Worm (Caenorhabditis elegans) whole organism, L4 larva: ENCODE results near the gene ints-6.

ENCODE experiments used
- F44E2.7 ChIP-seq: fragments of 200-800 bp; sonication (Bioruptor generic); IDR thresholded peaks from 2 replicates; pipeline ENCODE4 v2.1.2; 2022; ENCODE audit warnings: missing genetic modification characterization, missing compliant biosample characterization
- F49E8.2 ChIP-seq: sonication (generic microtip); optimal IDR thresholded peaks from 2 replicates; lab custom pipeline; 2016; ENCODE audit warnings: missing compliant biosample characterization, mild to moderate bottlenecking, missing genetic modification characterization, borderline replicate concordance
- R02D3.7 ChIP-seq: fragments of 150-350 bp; sonication (generic microtip); optimal IDR thresholded peaks from 3 replicates; lab custom pipeline; 2014; ENCODE audit warnings: missing biosample characterization, missing genetic modification characterization
- T20F7.1 ChIP-seq: fragments of 200-800 bp; sonication (Bioruptor generic); optimal IDR thresholded peaks from 2 replicates; lab custom pipeline; 2018; ENCODE audit warnings: mild to moderate bottlenecking, missing genetic modification characterization, missing compliant biosample characterization
- Y5F2A.4 ChIP-seq: fragments of 200-800 bp; sonication (Bioruptor generic); optimal IDR thresholded peaks from 2 replicates; lab custom pipeline; 2018; ENCODE audit warnings: mild to moderate bottlenecking, missing genetic modification characterization, missing compliant biosample characterization
- aha-1 ChIP-seq: fragments of 150-350 bp; peaks from one replicate; lab custom pipeline; 2014; ENCODE audit warnings: missing biosample characterization, missing genetic modification characterization
- ama-1 ChIP-seq: fragments of 150-350 bp; optimal IDR thresholded peaks from 2 replicates; lab custom pipeline; 2014; ENCODE audit warnings: inconsistent platforms, mixed read lengths
- ceh-28 ChIP-seq: fragments of 150-350 bp; optimal IDR thresholded peaks from 2 replicates; lab custom pipeline; 2014; ENCODE audit warnings: missing biosample characterization, missing genetic modification reagents, missing genetic modification characterization
- cey-2 ChIP-seq: sonication (generic microtip); optimal IDR thresholded peaks from 3 replicates; lab custom pipeline; 2017; ENCODE audit warnings: missing genetic modification characterization, mild to moderate bottlenecking, missing compliant biosample characterization, antibody characterized with exemption, borderline replicate concordance; ENCODE audit not compliant: insufficient read depth
- ctbp-1 ChIP-seq: fragments of 200-800 bp; sonication (Bioruptor generic); IDR thresholded peaks from 2 replicates; pipeline ENCODE4 v1.3.6; 2022; ENCODE audit warnings: missing genetic modification reagents, missing genetic modification characterization, missing compliant biosample characterization
- daf-16 ChIP-seq, 3 experiments: sonication (generic microtip); optimal IDR thresholded peaks; 2 replicates each; lab custom pipeline; 2016 to 2017; ENCODE audit warnings: missing genetic modification characterization in 3 of 3, missing genetic modification reagents in 3 of 3, mild to moderate bottlenecking in 2 of 3, missing compliant biosample characterization in 2 of 3, missing biosample characterization in 1 of 3, moderate library complexity in 1 of 3
- dmd-6 ChIP-seq: fragments of 200-800 bp; sonication (Bioruptor generic); IDR thresholded peaks from 2 replicates; pipeline ENCODE4 v1.3.6; 2022; ENCODE audit warnings: missing genetic modification reagents, missing genetic modification characterization, missing compliant biosample characterization
- dve-1 ChIP-seq: sonication (generic microtip); optimal IDR thresholded peaks from 2 replicates; lab custom pipeline; 2017; ENCODE audit warnings: antibody characterized with exemption, mild to moderate bottlenecking, missing genetic modification characterization, missing compliant biosample characterization; ENCODE audit not compliant: insufficient read depth
- hif-1 ChIP-seq, 2 experiments: sonication (generic microtip); optimal IDR thresholded peaks; 2 replicates each; lab custom pipeline; 2016 to 2017; ENCODE audit warnings: missing compliant biosample characterization in 2 of 2, missing genetic modification characterization in 2 of 2, missing genetic modification reagents in 2 of 2, missing genotype in 2 of 2, mild to moderate bottlenecking in 1 of 2
- hlh-11 ChIP-seq: fragments of 200-800 bp; sonication (Bioruptor generic); optimal IDR thresholded peaks from 2 replicates; lab custom pipeline; 2018; ENCODE audit warnings: mild to moderate bottlenecking, missing genetic modification characterization, missing compliant biosample characterization
- hlh-30 ChIP-seq: sonication (generic microtip); optimal IDR thresholded peaks from 2 replicates; lab custom pipeline; 2017; ENCODE audit warnings: antibody characterized with exemption, mild to moderate bottlenecking, missing genetic modification characterization, missing compliant biosample characterization; ENCODE audit not compliant: insufficient read depth
- lin-13 ChIP-seq: fragments of 150-350 bp; optimal IDR thresholded peaks from 2 replicates; lab custom pipeline; 2014; ENCODE audit warnings: missing biosample characterization, missing genetic modification reagents, missing genetic modification characterization
- lin-38 ChIP-seq: fragments of 200-800 bp; sonication (Bioruptor generic); IDR thresholded peaks from 2 replicates; pipeline ENCODE4 v1.3.6; 2022; ENCODE audit warnings: missing genetic modification reagents, missing genetic modification characterization, missing compliant biosample characterization
- lsy-2 ChIP-seq, 2 experiments: fragments of 150-350 bp in 1 of 2; sonication (generic microtip) in 1 of 2; optimal IDR thresholded peaks; 2 replicates each; lab custom pipeline; 2014 to 2017; ENCODE audit warnings: missing biosample characterization in 2 of 2, missing genetic modification characterization in 2 of 2
- madf-9 ChIP-seq: fragments of 200-800 bp; sonication (Bioruptor generic); conservative IDR thresholded peaks from 2 replicates; pipeline ENCODE4 v1.3.6; 2022; ENCODE audit warnings: missing genetic modification reagents, missing genetic modification characterization, missing compliant biosample characterization
- mdt-29 ChIP-seq: fragments of 200-800 bp; sonication (Bioruptor generic); IDR thresholded peaks from 2 replicates; pipeline ENCODE4 v1.3.6; 2022; ENCODE audit warnings: missing genetic modification reagents, missing genetic modification characterization, missing compliant biosample characterization
- nhr-102 ChIP-seq: sonication (generic microtip); optimal IDR thresholded peaks from 2 replicates; lab custom pipeline; 2016; ENCODE audit warnings: mild to moderate bottlenecking, missing genetic modification characterization, moderate library complexity, missing compliant biosample characterization
- nhr-11 ChIP-seq: fragments of 150-350 bp; optimal IDR thresholded peaks from 2 replicates; lab custom pipeline; 2014; ENCODE audit warnings: missing biosample characterization, missing genetic modification characterization
- nhr-111 ChIP-seq: fragments of 200-800 bp; sonication (Bioruptor generic); optimal IDR thresholded peaks from 2 replicates; lab custom pipeline; 2018; ENCODE audit warnings: mild to moderate bottlenecking, missing genetic modification characterization, missing compliant biosample characterization
- nhr-28 ChIP-seq: fragments of 150-350 bp; optimal IDR thresholded peaks from 2 replicates; lab custom pipeline; 2014; ENCODE audit warnings: missing biosample characterization, missing genetic modification characterization
- nhr-41 ChIP-seq: fragments of 200-800 bp; sonication (Bioruptor generic); IDR thresholded peaks from 2 replicates; pipeline ENCODE4 v1.3.6; 2022; ENCODE audit warnings: missing genetic modification reagents, missing genetic modification characterization, missing compliant biosample characterization
- php-3 ChIP-seq: fragments of 200-800 bp; sonication (Bioruptor generic); IDR thresholded peaks from 2 replicates; pipeline ENCODE4 v1.3.6; 2022; ENCODE audit warnings: missing genetic modification reagents, missing genetic modification characterization, missing compliant biosample characterization
- pqm-1 ChIP-seq: sonication (generic microtip); optimal IDR thresholded peaks from 2 replicates; lab custom pipeline; 2017; ENCODE audit warnings: missing biosample characterization, missing genetic modification characterization
- snpc-4 ChIP-seq: fragments of 150-350 bp; optimal IDR thresholded peaks from 2 replicates; lab custom pipeline; 2014; ENCODE audit warnings: missing biosample characterization, missing genetic modification characterization
- tra-1 ChIP-seq: fragments of 200-800 bp; sonication (Bioruptor generic); IDR thresholded peaks from 2 replicates; pipeline ENCODE4 v1.3.6; 2022; ENCODE audit warnings: missing genetic modification reagents, missing genetic modification characterization, missing compliant biosample characterization
- unc-39 ChIP-seq: sonication (generic microtip); optimal IDR thresholded peaks from 2 replicates; lab custom pipeline; 2017; ENCODE audit warnings: missing biosample characterization, missing genetic modification characterization
- vab-7 ChIP-seq: fragments of 200-800 bp; sonication (Bioruptor generic); IDR thresholded peaks from 2 replicates; pipeline ENCODE4 v1.3.6; 2022; ENCODE audit warnings: missing genetic modification reagents, missing genetic modification characterization, missing compliant biosample characterization
- zag-1 ChIP-seq: fragments of 150-350 bp; optimal IDR thresholded peaks from 2 replicates; lab custom pipeline; 2014; ENCODE audit warnings: missing biosample characterization, missing genetic modification characterization
- zip-11 ChIP-seq: fragments of 200-800 bp; sonication (Bioruptor generic); IDR thresholded peaks from 2 replicates; pipeline ENCODE4 v1.3.6; 2022; ENCODE audit warnings: missing genetic modification characterization, missing compliant biosample characterization
- ztf-11 ChIP-seq: fragments of 150-350 bp; optimal IDR thresholded peaks from 2 replicates; lab custom pipeline; 2014; ENCODE audit warnings: missing biosample characterization, missing genetic modification characterization

ints-6 gene

DNA sequence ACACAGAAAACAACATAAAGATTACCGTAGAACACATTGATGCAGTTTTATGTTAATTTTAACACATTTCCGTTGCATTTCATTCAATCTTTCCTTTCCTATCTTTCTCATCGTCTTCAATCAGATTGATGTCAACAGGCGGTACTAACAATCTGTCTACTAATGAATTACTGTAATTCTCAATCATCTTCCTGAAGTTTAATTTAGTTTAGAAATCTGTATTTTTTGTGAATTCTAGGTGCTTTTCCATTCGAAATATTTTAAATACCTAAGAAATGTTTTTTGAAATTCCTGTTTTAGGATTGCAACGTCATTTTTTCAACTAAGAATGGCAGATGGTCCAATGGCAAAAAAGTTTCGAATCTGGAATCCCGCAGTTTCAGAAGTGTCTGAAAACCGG, 32.2 kb downstream of the ints-6 start, which contains the start of gene F21D5.9:
F21D5.9 (plus strand) TSS at position 301 of the 400 bp plus-strand sequence.
- TF ChIP-seq hlh-30 (tag; lab: Kevin White, UChicago) (no peak), ama-1 (lab: Kevin White, UChicago) (no peak)

DNA sequence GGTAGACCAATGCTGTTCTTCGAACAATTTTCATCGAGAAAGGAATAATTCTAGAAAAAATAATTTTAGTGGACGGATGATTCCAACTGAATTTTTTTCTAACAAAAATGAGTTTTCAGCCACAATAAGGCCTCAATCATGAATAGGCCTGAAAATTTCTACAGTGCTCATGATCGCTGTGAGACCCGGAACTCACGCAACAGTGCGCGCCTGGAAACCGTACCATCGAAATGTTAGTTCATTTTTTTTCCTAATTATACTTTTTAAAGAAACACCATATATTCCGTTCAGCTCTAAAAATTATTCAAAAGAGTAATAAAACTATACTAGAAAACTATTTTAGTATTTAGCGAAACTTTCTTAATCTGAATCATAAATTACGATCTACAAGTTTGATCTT, 33.4 kb downstream of the ints-6 start:
- TF ChIP-seq cey-2 (tag; lab: Kevin White, UChicago), result no peak
- TF ChIP-seq zag-1 (tag; lab: Kevin White, UChicago), result no peak
- no peak for TF ChIP-seq lin-13 (GFP tag; lab: Kevin White, UChicago)
- no peak for TF ChIP-seq nhr-41 (GFP tag; lab: Robert Waterston, UW)
- TF ChIP-seq zip-11, result no peak
- TF ChIP-seq hlh-30 (tag; lab: Kevin White, UChicago), result no peak
- no peak for TF ChIP-seq lsy-2 (tag; optimal IDR thresholded peaks at IDR 0.05; lab: Kevin White, UChicago)

DNA sequence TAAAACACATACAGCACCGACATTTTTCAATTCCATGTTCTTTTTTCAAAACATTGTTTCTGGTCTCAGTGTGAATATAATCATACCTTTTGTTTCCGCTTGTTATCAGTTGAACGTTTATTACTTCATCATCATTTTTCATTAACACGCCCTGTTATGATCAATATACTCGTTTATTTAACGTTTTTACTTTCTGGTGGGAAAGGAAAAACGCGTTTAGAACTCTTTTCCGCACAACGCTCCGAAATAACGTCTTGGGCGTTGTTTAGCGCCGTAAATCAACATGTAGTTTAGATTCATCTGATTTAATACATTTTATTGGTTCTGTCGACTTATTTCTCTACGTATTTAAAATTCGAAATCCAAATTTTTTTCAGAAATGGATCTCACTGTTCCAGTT, 33.8 kb downstream of the ints-6 start, which contains the start of gene pgm-3:
pgm-3 (plus strand) TSS at position 378 of the 400 bp plus-strand sequence.
- TF ChIP-seq lsy-2 (tag; optimal IDR thresholded peaks at IDR 0.05; lab: Kevin White, UChicago) (no peak), pqm-1 (tag; lab: Kevin White, UChicago) (peak; percentile 63), hlh-11 (tag; lab: Kevin White, UChicago) (peak; percentile 22), R02D3.7 (tag; lab: Kevin White, UChicago) (peak; percentile 15), nhr-28 (tag; lab: Kevin White, UChicago) (peak; percentile 64), vab-7 (GFP tag; lab: Robert Waterston, UW) (no peak), unc-39 (tag; lab: Kevin White, UChicago) (no peak), T20F7.1 (GFP tag; lab: Kevin White, UChicago) (peak; percentile 84), snpc-4 (no peak), ztf-11 (tag; lab: Kevin White, UChicago) (no peak), Y5F2A.4 (GFP tag; lab: Kevin White, UChicago) (no peak), daf-16 (GFP tag; optimal IDR thresholded peaks at IDR 0.05; lab: Kevin White, UChicago) (no peak), daf-16 (tag; optimal IDR thresholded peaks at IDR 0.05; lab: Kevin White, UChicago) (peak; percentile 77)

DNA sequence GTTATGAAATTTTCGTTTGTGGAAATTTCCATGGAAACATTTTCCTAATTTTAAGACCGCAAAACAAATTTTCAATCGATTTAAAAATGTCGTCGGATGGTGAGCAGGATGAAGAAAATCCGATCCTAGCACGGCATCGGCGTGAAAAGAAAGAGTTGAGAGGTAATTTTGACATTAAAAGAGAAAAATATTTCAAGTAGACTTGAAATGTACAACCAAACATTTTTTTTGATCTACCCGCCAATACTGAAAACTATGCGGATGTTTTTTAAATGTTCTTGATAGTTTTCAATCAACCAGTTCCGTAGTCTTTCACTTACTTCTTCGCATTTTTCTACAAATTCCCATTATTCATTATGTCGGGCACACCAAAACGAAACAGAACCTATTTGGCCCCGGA, 36.6 kb downstream of the ints-6 start, which contains the start of gene otub-3:
otub-3 (plus strand) TSS at position 56 of the 400 bp plus-strand sequence.
- TF ChIP-seq F49E8.2 (tag; lab: Kevin White, UChicago) (peak; percentile 15), mdt-29 (GFP tag; lab: Robert Waterston, UW) (no peak)

DNA sequence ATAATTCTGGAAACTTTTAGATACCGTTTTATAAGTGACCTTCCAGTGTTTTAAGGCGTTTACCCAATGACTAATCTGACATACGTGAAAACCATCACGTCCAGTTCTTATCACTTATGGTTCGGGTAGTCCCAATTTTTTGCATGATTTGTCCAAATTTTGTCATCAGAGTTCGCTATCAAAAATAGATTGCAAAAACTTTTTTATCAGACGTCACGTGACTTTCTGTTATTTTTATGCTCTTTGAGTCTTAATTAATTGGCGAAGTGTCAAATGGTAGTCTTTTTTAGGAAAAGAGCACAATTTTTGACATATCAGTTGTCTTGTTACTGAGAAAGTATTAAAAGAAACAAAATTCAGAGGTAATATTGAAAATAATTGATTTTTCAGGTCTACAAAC, 38.1 kb downstream of the ints-6 start:
- TF ChIP-seq nhr-11 (tag; lab: Kevin White, UChicago) (no peak), tra-1 (GFP tag; lab: Robert Waterston, UW) (peak; percentile 53; the same call in 1 of the 2 replicates), dmd-6 (GFP tag; lab: Robert Waterston, UW) (peak; percentile 83), hlh-30 (tag; lab: Kevin White, UChicago) (peak; percentile 20), nhr-28 (tag; lab: Kevin White, UChicago) (peak; percentile 40), aha-1 (peak; percentile 33), dve-1 (peak; percentile 53), hif-1 (tag; optimal IDR thresholded peaks at IDR 0.05; lab: Kevin White, UChicago) (peak in 1 of 2 experiments; percentile 21), nhr-102 (peak; percentile 6), ceh-28 (tag; lab: Kevin White, UChicago) (no peak), nhr-111 (GFP tag; lab: Kevin White, UChicago) (no peak), madf-9 (no peak), nhr-41 (GFP tag; lab: Robert Waterston, UW) (no peak), lin-38 (no peak), F44E2.7 (no peak), pqm-1 (tag; lab: Kevin White, UChicago) (peak; percentile 71), ctbp-1 (GFP tag; lab: Robert Waterston, UW) (no peak), daf-16 (GFP tag; optimal IDR thresholded peaks at IDR 0.05; lab: Kevin White, UChicago) (no peak), daf-16 (tag; optimal IDR thresholded peaks at IDR 0.05; lab: Kevin White, UChicago) (peak; percentile 63), snpc-4 (no peak), hlh-11 (tag; lab: Kevin White, UChicago) (peak; percentile 60), php-3 (GFP tag; lab: Robert Waterston, UW) (peak; percentile 22; the same call in 1 of the 2 replicates)
